Fruit fly (Drosophila melanogaster) whole organism, prepupa: ENCODE results near the gene CG17404.
A peak's percentile ranks its signal among the peaks of the same experiment; 100 is the strongest.

ENCODE experiments used
- Blimp-1 ChIP-seq: fragments of 200-800 bp; sonication (Bioruptor generic); optimal IDR thresholded peaks from 3 replicates; lab custom pipeline; 2017; ENCODE audit warnings: missing biosample characterization, missing genetic modification characterization, mild to moderate bottlenecking, moderate library complexity, missing genetic modification reagents
- CG10631 ChIP-seq: fragments of 200-800 bp; sonication (Bioruptor generic); optimal IDR thresholded peaks from 2 replicates; lab custom pipeline; 2016; ENCODE audit warnings: missing biosample characterization, missing genetic modification characterization
- CG11762 ChIP-seq: fragments of 200-800 bp; sonication (Bioruptor generic); optimal IDR thresholded peaks from 3 replicates; lab custom pipeline; 2016; ENCODE audit warnings: missing biosample characterization, missing genetic modification characterization; ENCODE audit not compliant: insufficient read depth
- CG11902 ChIP-seq: fragments of 200-800 bp; sonication (Bioruptor generic); optimal IDR thresholded peaks from 3 replicates; lab custom pipeline; 2016; ENCODE audit warnings: missing biosample characterization, missing genetic modification characterization
- CG16779 ChIP-seq: fragments of 200-800 bp; sonication (Bioruptor generic); optimal IDR thresholded peaks from 3 replicates; lab custom pipeline; 2017; ENCODE audit warnings: missing biosample characterization, mild to moderate bottlenecking, missing genetic modification characterization
- CG3032 ChIP-seq: fragments of 200-800 bp; optimal IDR thresholded peaks from 2 replicates; lab custom pipeline; 2019; ENCODE audit warnings: missing biosample characterization, mild to moderate bottlenecking, missing genetic modification characterization, moderate library complexity
- CG31627 ChIP-seq: fragments of 200-800 bp; sonication (Bioruptor generic); optimal IDR thresholded peaks from 3 replicates; lab custom pipeline; 2016; ENCODE audit warnings: missing biosample characterization, missing genetic modification characterization
- CG32006 ChIP-seq: fragments of 200-800 bp; sonication (Bioruptor generic); optimal IDR thresholded peaks from 3 replicates; lab custom pipeline; 2017; ENCODE audit warnings: missing biosample characterization, mild to moderate bottlenecking, missing genetic modification characterization
- CG34406 ChIP-seq: fragments of 200-800 bp; sonication (Bioruptor generic); optimal IDR thresholded peaks from 3 replicates; lab custom pipeline; 2016; ENCODE audit warnings: missing biosample characterization, missing genetic modification characterization
- CG3919 ChIP-seq: fragments of 200-800 bp; sonication (Bioruptor generic); optimal IDR thresholded peaks from 3 replicates; lab custom pipeline; 2016; ENCODE audit warnings: missing biosample characterization, missing genetic modification characterization
- CG4318 ChIP-seq: fragments of 200-800 bp; sonication (Bioruptor generic); optimal IDR thresholded peaks from 3 replicates; lab custom pipeline; 2017; ENCODE audit warnings: missing biosample characterization, mild to moderate bottlenecking, missing genetic modification characterization
- CG6276 ChIP-seq: fragments of 200-800 bp; sonication (Bioruptor generic); optimal IDR thresholded peaks from 2 replicates; lab custom pipeline; 2017; ENCODE audit warnings: missing biosample characterization, mild to moderate bottlenecking, missing genetic modification characterization
- CG8632 ChIP-seq: fragments of 200-800 bp; sonication (Bioruptor generic); optimal IDR thresholded peaks from 3 replicates; lab custom pipeline; 2016; ENCODE audit warnings: missing biosample characterization, missing genetic modification characterization
- CG9139 ChIP-seq: fragments of 200-800 bp; sonication (Bioruptor generic); optimal IDR thresholded peaks from 3 replicates; lab custom pipeline; 2017; ENCODE audit warnings: missing biosample characterization, mild to moderate bottlenecking, missing genetic modification characterization
- Eip78C ChIP-seq: fragments of 200-800 bp; sonication (Bioruptor generic); peaks from one replicate; lab custom pipeline; 2016; ENCODE audit warnings: missing biosample characterization, missing genetic modification characterization
- Eip93F ChIP-seq: fragments of 200-800 bp; sonication (Bioruptor generic); optimal IDR thresholded peaks from 2 replicates; lab custom pipeline; 2016; ENCODE audit warnings: missing biosample characterization, mild to moderate bottlenecking, missing genetic modification characterization
- Ets21C ChIP-seq: fragments of 200-800 bp; sonication (Bioruptor generic); optimal IDR thresholded peaks from 3 replicates; lab custom pipeline; 2016; ENCODE audit warnings: missing biosample characterization, missing genetic modification characterization
- Ets96B ChIP-seq: fragments of 200-800 bp; optimal IDR thresholded peaks from 2 replicates; lab custom pipeline; 2019; ENCODE audit warnings: missing biosample characterization, mild to moderate bottlenecking, missing genetic modification characterization, moderate library complexity
- Gug ChIP-seq: fragments of 200-800 bp; sonication (Bioruptor generic); IDR thresholded peaks from 2 replicates; pipeline ENCODE4 v1.3.6; 2022; ENCODE audit warnings: missing biosample characterization, missing genetic modification characterization
- Hr4 ChIP-seq: fragments of 200-800 bp; sonication (Bioruptor generic); optimal IDR thresholded peaks from 3 replicates; lab custom pipeline; 2016; ENCODE audit warnings: missing biosample characterization, missing genetic modification characterization
- Lpt ChIP-seq: fragments of 200-800 bp; sonication (Bioruptor generic); optimal IDR thresholded peaks from 3 replicates; lab custom pipeline; 2016; ENCODE audit warnings: missing biosample characterization, missing genetic modification characterization
- Smox ChIP-seq: fragments of 200-800 bp; sonication (Bioruptor generic); optimal IDR thresholded peaks from 3 replicates; lab custom pipeline; 2016; ENCODE audit warnings: missing biosample characterization, missing genetic modification characterization
- Sox102F ChIP-seq: fragments of 200-800 bp; sonication (Bioruptor generic); optimal IDR thresholded peaks from 2 replicates; lab custom pipeline; 2016; ENCODE audit warnings: missing biosample characterization, mild to moderate bottlenecking, missing genetic modification characterization
- Sox14 ChIP-seq: fragments of 200-800 bp; sonication (Bioruptor generic); optimal IDR thresholded peaks from 3 replicates; lab custom pipeline; 2016; ENCODE audit warnings: missing biosample characterization, missing genetic modification characterization
- cyc ChIP-seq: fragments of 200-800 bp; sonication (Bioruptor generic); optimal IDR thresholded peaks from 3 replicates; lab custom pipeline; 2016; ENCODE audit warnings: missing biosample characterization, missing genetic modification characterization
- dsx ChIP-seq: fragments of 200-800 bp; optimal IDR thresholded peaks from 3 replicates; lab custom pipeline; 2019; ENCODE audit warnings: missing biosample characterization, mild to moderate bottlenecking, missing genetic modification characterization, moderate library complexity; ENCODE audit not compliant: poor library complexity, severe bottlenecking
- esn ChIP-seq: fragments of 200-800 bp; sonication (Bioruptor generic); optimal IDR thresholded peaks from 2 replicates; lab custom pipeline; 2016; ENCODE audit warnings: missing biosample characterization, mild to moderate bottlenecking, missing genetic modification characterization, moderate library complexity
- fkh ChIP-seq: fragments of 200-800 bp; sonication (Bioruptor generic); optimal IDR thresholded peaks from 3 replicates; lab custom pipeline; 2017; ENCODE audit warnings: missing biosample characterization, mild to moderate bottlenecking, missing genetic modification characterization, moderate library complexity
- salr ChIP-seq, 2 experiments: fragments of 200-800 bp; sonication (Bioruptor generic); optimal IDR thresholded peaks; 3 replicates each; lab custom pipeline; 2016 to 2018; ENCODE audit warnings: missing biosample characterization in 2 of 2, missing genetic modification characterization in 2 of 2, mild to moderate bottlenecking in 1 of 2
- ss ChIP-seq, 2 experiments: fragments of 200-800 bp; sonication (Bioruptor generic); optimal IDR thresholded peaks; 2 replicates in 1 of 2; 3 replicates in 1 of 2; lab custom pipeline; 2017 to 2018; ENCODE audit warnings: mild to moderate bottlenecking in 2 of 2, missing biosample characterization in 2 of 2, missing genetic modification characterization in 2 of 2, moderate library complexity in 1 of 2
- svp ChIP-seq: fragments of 200-800 bp; sonication (Bioruptor generic); peaks from one replicate; lab custom pipeline; 2016; ENCODE audit warnings: missing biosample characterization, missing genetic modification characterization
- vri ChIP-seq: fragments of 200-800 bp; sonication (Bioruptor generic); optimal IDR thresholded peaks from 3 replicates; lab custom pipeline; 2016; ENCODE audit warnings: missing biosample characterization, mild to moderate bottlenecking, missing genetic modification characterization

The CG17404 gene

dm6 chr3R:12224919-12225318 is at the start of gene CG17404:
Gene CG17404, minus strand, starts transcription at chr3R:12225019.
- TF ChIP-seq salr (GFP tag; optimal IDR thresholded peaks at IDR 0.05; lab: Kevin White, UChicago) = no peak
- no peak for TF ChIP-seq Eip93F (GFP tag; lab: Kevin White, UChicago)

DNA sequence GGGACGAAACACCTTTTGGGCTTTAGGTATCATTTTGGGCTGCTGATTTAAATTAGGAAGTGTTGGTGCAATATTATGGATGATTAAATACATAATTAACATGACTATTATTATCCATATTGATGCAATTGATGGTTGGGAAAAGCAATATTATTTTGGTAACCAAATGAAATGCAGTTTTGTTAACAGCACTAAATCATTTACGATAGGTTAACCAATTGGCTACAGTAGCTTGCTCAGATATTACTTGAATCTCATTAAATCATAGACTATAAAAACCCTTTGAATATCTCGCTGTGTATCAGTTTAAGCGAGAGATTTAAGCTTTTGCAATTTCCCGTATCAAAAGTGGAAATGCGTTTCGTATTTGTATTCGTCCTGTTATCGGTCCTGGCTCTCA is 48.0 kb upstream of the CG17404 start, which contains the start of gene Sfp87B:
Sfp87B (plus strand) TSS at position 301 of the 400 bp plus-strand sequence.
- no peak for TF ChIP-seq Lpt (GFP tag; lab: Kevin White, UChicago)
- TF ChIP-seq svp = no peak
- TF ChIP-seq CG4318 (GFP tag; lab: Kevin White, UChicago) = no peak
- no peak for TF ChIP-seq CG9139
- no peak for TF ChIP-seq Blimp-1 (GFP tag; lab: Kevin White, UChicago)
- TF ChIP-seq Smox = no peak
- TF ChIP-seq vri = no peak
- no peak for TF ChIP-seq CG3919 (GFP tag; lab: Kevin White, UChicago)
- no peak for TF ChIP-seq CG31627 (GFP tag; lab: Kevin White, UChicago)
- TF ChIP-seq Sox14 (GFP tag; lab: Kevin White, UChicago) = no peak
- TF ChIP-seq CG11902 (GFP tag; lab: Kevin White, UChicago) = no peak
- TF ChIP-seq cyc = no peak
- TF ChIP-seq Gug = no peak
- TF ChIP-seq CG11762 (GFP tag; lab: Kevin White, UChicago) = no peak
- no peak for TF ChIP-seq Hr4 (GFP tag; lab: Kevin White, UChicago)
- no peak for TF ChIP-seq Ets96B (tag; lab: Kevin White, UChicago)
- TF ChIP-seq fkh (GFP tag; lab: Kevin White, UChicago) = no peak
- no peak for TF ChIP-seq CG8632

- TF ChIP-seq Sox102F (GFP tag; lab: Kevin White, UChicago) = no peak
- no peak for TF ChIP-seq ss (GFP tag; optimal IDR thresholded peaks at IDR 0.05; lab: Kevin White, UChicago)
- TF ChIP-seq CG3032 = no peak
- TF ChIP-seq CG4318 (GFP tag; lab: Kevin White, UChicago) = no peak
Measured at dm6 chr3R:12270590-12270989, 45.8 kb upstream of the CG17404 start, which contains the start of gene CG17738. Gene CG17738, plus strand, starts transcription at chr3R:12270890.

DNA sequence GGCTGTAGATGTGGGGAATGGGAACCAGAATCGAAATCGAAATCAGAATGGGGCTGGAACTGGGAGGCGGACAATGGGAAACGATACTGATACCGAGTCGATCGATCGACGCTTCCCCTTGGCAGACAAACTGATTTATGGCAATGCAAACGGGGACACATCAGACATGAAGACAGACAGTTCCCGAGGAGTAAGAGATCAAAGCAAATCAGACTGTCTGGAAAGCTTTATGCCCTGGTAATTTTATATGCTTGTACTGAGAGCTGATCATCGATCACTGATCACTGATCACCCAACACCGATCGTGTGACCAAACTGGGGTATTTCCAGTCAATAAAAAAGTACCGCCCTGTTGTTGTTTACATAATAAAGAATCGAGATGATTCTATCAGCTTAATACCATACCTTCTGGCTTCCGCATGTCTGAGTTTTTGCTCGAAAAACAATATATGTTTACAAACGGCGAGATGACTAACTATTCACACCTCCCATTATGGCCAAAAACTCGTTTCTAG is 45.1 kb upstream of the CG17404 start:
- TF ChIP-seq CG6276 (GFP tag; lab: Kevin White, UChicago) (no peak), dsx (no peak), svp (peak; percentile 100)

dm6 chr3R:12260669-12261068 is 35.9 kb upstream of the CG17404 start, which contains the start of gene CG44038:
Gene CG44038, plus strand, starts transcription at chr3R:12260969.
- TF ChIP-seq CG32006 (GFP tag; lab: Kevin White, UChicago) (no peak), CG16779 (tag; lab: Kevin White, UChicago) (no peak)
- TF ChIP-seq, all 60 proteins: peak for 0

DNA sequence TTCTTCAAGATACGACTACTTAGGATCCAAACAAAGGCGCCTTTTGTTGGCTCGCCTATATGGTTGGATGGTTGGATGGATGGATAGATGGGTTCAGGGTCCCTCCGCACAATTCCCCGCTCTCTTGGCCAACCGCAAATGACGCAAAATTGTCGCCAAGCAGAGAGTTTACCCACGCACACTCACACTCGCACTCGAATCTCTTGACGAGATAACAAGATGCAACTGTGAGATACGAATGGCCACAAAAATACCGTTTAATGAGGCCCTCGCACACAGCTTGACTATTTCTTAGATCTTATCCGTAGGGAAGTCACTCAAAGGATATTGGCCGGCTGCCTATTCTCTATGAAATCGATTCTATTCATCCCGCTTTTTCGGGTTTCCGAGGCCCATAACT is 35.0 kb upstream of the CG17404 start:
- TF ChIP-seq Ets21C = no peak

DNA sequence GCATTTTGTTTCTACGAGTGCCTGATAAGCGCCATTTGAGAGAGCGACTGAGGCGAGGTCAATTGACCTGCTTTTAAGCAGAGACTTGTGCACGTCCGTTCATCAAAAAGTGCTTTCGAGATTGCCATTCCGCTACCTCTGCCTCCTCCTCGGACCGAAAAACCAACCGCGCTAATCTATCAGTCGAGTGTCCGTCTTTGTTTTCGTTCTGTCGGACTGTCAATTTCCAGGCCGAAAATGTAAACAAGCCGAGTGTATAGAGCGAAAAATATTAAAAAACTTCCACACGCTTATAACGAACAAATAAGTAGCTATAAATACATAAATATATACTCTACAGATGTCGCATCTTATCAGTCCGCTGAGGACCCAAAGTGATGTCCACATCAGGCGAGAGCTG is 34.2 kb upstream of the CG17404 start:
- TF ChIP-seq salr (GFP tag; optimal IDR thresholded peaks at IDR 0.05; lab: Kevin White, UChicago) = no peak
- no peak for TF ChIP-seq Hr4 (GFP tag; lab: Kevin White, UChicago)
- TF ChIP-seq CG4318 (GFP tag; lab: Kevin White, UChicago) = no peak
- TF ChIP-seq Eip93F (GFP tag; lab: Kevin White, UChicago) = no peak
- no peak for TF ChIP-seq CG10631 (GFP tag; lab: Kevin White, UChicago)
- no peak for TF ChIP-seq CG16779 (tag; lab: Kevin White, UChicago)
- TF ChIP-seq Eip78C = peak; percentile 58
- peak; percentile 100 for TF ChIP-seq svp
- no peak for TF ChIP-seq CG34406 (GFP tag; lab: Kevin White, UChicago)
- TF ChIP-seq esn = no peak
